Worm (Caenorhabditis elegans): ENCODE data around the gene tbx-36.

The tbx-36 gene

DNA sequence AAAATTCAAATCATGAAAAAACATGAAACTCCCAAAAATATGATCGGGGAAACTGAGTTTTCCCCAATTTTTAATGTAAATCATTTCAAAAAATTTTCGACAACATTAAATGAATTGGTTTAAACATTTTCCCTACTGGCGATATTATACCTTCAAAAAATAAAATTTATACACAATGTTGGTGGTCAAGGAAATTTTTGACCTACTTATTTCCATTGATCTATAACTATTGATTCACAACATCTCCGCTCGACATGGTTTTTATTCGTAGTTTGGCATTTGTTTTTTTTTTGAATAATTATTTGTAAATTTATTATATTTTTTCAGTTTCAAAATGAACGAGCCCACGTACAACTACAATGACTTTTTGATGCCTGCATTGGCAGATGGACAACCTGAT, at the start of gene tbx-36:
tbx-36 (plus strand) TSS at position 301 of the 400 bp plus-strand sequence.
- no peak for TF ChIP-seq unc-62 (GFP tag; optimal IDR thresholded peaks at IDR 0.05)

DNA sequence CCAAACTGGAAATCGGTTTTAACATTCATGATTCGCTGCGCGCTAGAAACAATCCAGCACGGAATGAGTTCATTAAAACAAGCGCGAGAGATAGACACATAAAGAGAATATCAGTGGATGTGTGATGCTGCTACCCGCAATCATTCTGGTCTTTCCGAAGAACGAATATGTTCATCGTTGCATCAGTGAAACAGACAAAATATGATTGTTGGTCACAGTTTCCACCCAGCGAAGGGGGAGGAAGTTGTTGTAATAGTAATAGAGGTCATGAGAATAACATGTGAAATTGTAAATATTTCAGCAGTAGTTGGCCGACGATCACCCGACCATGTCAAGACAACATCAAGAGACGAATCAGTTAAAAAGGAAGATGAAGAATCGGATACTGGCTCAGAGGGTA, 49.2 kb upstream of the tbx-36 start:
- TF ChIP-seq unc-62 (GFP tag; optimal IDR thresholded peaks at IDR 0.05) = no peak

- no peak for TF ChIP-seq unc-62 (GFP tag; optimal IDR thresholded peaks at IDR 0.05)
Measured at ce11 chrIV:11902832-11903231, 47.5 kb upstream of the tbx-36 start.

ce11 chrIV:11903676-11904075, 46.7 kb upstream of the tbx-36 start:
- TF ChIP-seq unc-62 (GFP tag; optimal IDR thresholded peaks at IDR 0.05) = no peak

ce11 chrIV:11908733-11909132, 41.6 kb upstream of the tbx-36 start:
- TF ChIP-seq unc-62 (GFP tag; optimal IDR thresholded peaks at IDR 0.05) = no peak

DNA sequence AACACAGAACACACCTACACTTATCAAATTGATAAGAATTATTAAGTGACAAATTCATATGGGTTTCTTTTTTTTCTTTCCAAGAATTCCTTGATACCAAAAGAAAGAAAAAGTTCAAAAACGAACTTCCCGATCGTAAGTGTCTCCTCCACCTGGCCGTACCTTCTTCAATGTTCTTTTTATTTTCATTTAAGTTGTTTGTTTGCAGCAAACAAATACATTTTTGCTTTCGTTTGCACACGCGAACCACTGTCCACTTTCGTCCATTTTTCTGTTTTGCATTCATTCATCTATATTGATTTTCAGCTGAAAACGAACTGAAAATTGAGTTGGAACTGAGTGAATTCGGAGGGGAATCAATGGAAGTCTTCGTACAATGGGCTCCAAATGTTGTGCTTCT, 38.6 kb upstream of the tbx-36 start, which contains the start of gene VZK822L.2:
VZK822L.2 (plus strand) TSS at position 301 of the 400 bp plus-strand sequence.
- no peak for TF ChIP-seq unc-62 (GFP tag; optimal IDR thresholded peaks at IDR 0.05)

DNA sequence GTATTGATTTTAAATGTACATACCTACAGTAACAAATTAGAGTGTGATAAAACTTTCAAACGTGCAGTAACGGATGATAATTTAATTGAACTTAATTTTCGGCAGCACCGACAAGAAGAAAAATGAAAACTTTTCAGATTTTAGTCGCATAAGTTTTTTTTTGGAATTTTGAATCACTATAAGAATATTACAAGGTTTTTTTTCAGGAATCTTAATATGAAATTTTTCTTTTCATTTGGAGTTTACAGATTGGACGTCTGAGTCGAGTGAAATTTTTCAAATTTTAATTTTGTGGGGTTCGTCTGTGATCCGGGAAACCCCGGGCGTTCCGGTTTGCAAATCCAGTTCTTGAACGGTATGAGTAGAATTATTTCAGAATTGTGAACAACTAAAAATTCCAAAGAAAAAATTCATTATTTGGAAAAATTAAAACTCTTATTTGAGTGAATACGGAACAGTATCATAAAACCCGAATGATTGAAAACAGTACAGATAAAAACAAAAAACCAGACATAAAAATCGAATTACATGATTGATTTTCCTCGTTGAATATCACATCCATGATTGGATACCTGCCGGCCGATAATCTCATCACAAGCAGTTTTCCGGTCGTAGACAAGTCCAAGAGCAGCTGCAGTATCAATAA, 37.0 kb upstream of the tbx-36 start:
- TF ChIP-seq unc-62 (GFP tag; optimal IDR thresholded peaks at IDR 0.05) = no peak

- TF ChIP-seq unc-62 (GFP tag; optimal IDR thresholded peaks at IDR 0.05) = no peak
Measured at ce11 chrIV:11914260-11914836, 36.0 kb upstream of the tbx-36 start.

- TF ChIP-seq unc-62 (GFP tag; optimal IDR thresholded peaks at IDR 0.05) = no peak
Measured at ce11 chrIV:11914837-11915737, 35.3 kb upstream of the tbx-36 start, which contains the start of gene fat-6. Gene fat-6 (minus strand): TSS chrIV:11915687.

- no peak for TF ChIP-seq unc-62 (GFP tag; optimal IDR thresholded peaks at IDR 0.05)
Measured at ce11 chrIV:11915768-11916453, 34.5 kb upstream of the tbx-36 start, which contains the start of gene ZK822.9. Gene ZK822.9 (plus strand): TSS chrIV:11915947.

ce11 chrIV:11916907-11917306, 33.5 kb upstream of the tbx-36 start, which contains the start of gene ZK822.10:
Gene ZK822.10 (plus strand): TSS chrIV:11917137.
- TF ChIP-seq unc-62 (GFP tag; optimal IDR thresholded peaks at IDR 0.05) = no peak

ce11 chrIV:11917886-11918285, 32.5 kb upstream of the tbx-36 start:
- no peak for TF ChIP-seq unc-62 (GFP tag; optimal IDR thresholded peaks at IDR 0.05)

DNA sequence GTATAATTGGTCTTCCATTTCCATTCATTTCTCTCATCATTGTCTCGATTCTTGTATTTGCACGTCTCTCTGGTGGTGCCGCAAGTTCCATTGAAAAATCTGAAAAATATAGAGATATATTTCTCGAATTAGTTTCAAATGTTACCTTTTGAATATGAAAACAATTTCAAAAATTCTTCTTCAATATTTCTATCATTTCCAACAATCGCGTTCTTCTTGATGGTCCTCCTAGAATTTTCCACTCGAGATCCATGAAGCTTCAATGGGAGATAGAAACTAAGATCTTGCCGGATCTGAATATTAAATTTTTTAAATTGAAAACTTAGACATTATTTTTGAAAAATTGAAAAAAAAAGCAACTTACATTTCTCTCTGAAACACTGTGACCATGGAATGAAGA, 31.3 kb upstream of the tbx-36 start:
- TF ChIP-seq unc-62 (GFP tag; optimal IDR thresholded peaks at IDR 0.05) = no peak

ce11 chrIV:11922011-11922410, 28.4 kb upstream of the tbx-36 start, which contains the start of gene ZK822.1:
Gene ZK822.1 (minus strand): TSS chrIV:11922131.
- TF ChIP-seq unc-62 (GFP tag; optimal IDR thresholded peaks at IDR 0.05) = no peak

- TF ChIP-seq unc-62 (GFP tag; optimal IDR thresholded peaks at IDR 0.05) = no peak
Measured at ce11 chrIV:11923074-11923473, 27.3 kb upstream of the tbx-36 start, which contains the start of gene srlf-31. Gene srlf-31 (minus strand): TSS chrIV:11923174.

ce11 chrIV:11924092-11924491, 26.3 kb upstream of the tbx-36 start:
- TF ChIP-seq unc-62 (GFP tag; optimal IDR thresholded peaks at IDR 0.05) = no peak

All from whole organism, dauer.